Fruit fly (Drosophila melanogaster): Measurements from ENCODE around the gene CG9114.

CG9114 gene

dm6 chrX:15333066-15333874 lies at the start of gene CG9114, which contains the start of gene HDAC6:
TSS of gene CG9114 (minus strand) at chrX:15333154.
TSS of gene HDAC6 (plus strand) at chrX:15333310.
- TF ChIP-seq CG7045 (GFP tag; optimal IDR thresholded peaks at IDR 0.05) (peak; percentile 1), toe (GFP tag; optimal IDR thresholded peaks at IDR 0.05) (no peak), CG5204 (GFP tag; optimal IDR thresholded peaks at IDR 0.05) (no peak), pad (GFP tag; optimal IDR thresholded peaks at IDR 0.05) (peak; percentile 97), CG33017 (tag; optimal IDR thresholded peaks at IDR 0.05) (no peak), bab1 (GFP tag; optimal IDR thresholded peaks at IDR 0.05) (no peak), tj (GFP tag; optimal IDR thresholded peaks at IDR 0.05) (peak; percentile 37), CG12768 (GFP tag; optimal IDR thresholded peaks at IDR 0.05) (peak; percentile 47), CG7101 (tag; optimal IDR thresholded peaks at IDR 0.05) (peak; percentile 14), Hr96 (GFP tag; optimal IDR thresholded peaks at IDR 0.05) (no peak), ovo (GFP tag; optimal IDR thresholded peaks at IDR 0.05) (peak; percentile 76), Crg-1 (GFP tag; optimal IDR thresholded peaks at IDR 0.05) (no peak), cic (GFP tag; optimal IDR thresholded peaks at IDR 0.05) (peak; percentile 78), CG11617 (GFP tag; optimal IDR thresholded peaks at IDR 0.05) (peak; percentile 3), CG14711 (tag; optimal IDR thresholded peaks at IDR 0.05) (peak; percentile 20), Clk (GFP tag; optimal IDR thresholded peaks at IDR 0.05) (no peak), cnc (optimal IDR thresholded peaks at IDR 0.05) (no peak), Mnt (GFP tag; optimal IDR thresholded peaks at IDR 0.05) (peak; percentile 70), CG1620 (GFP tag; optimal IDR thresholded peaks at IDR 0.05) (no peak), kay (GFP tag; ENCODE audit: borderline replicate concordance) (no peak)

- no peak for TF ChIP-seq CG12768 (GFP tag; optimal IDR thresholded peaks at IDR 0.05)
- TF ChIP-seq CG1620 (GFP tag; optimal IDR thresholded peaks at IDR 0.05) = no peak
- no peak for TF ChIP-seq Clk (GFP tag; optimal IDR thresholded peaks at IDR 0.05)
- TF ChIP-seq CG14711 (tag; optimal IDR thresholded peaks at IDR 0.05) = no peak
- no peak for TF ChIP-seq cic (GFP tag; optimal IDR thresholded peaks at IDR 0.05)
- TF ChIP-seq Crg-1 (GFP tag; optimal IDR thresholded peaks at IDR 0.05) = no peak
- TF ChIP-seq tj (GFP tag; optimal IDR thresholded peaks at IDR 0.05) = no peak
- TF ChIP-seq bab1 (GFP tag; optimal IDR thresholded peaks at IDR 0.05) = no peak
- no peak for TF ChIP-seq CG33017 (tag; optimal IDR thresholded peaks at IDR 0.05)
- TF ChIP-seq CG11617 (GFP tag; optimal IDR thresholded peaks at IDR 0.05) = no peak
- TF ChIP-seq CG7101 (tag; optimal IDR thresholded peaks at IDR 0.05) = no peak
- TF ChIP-seq cnc (optimal IDR thresholded peaks at IDR 0.05) = no peak
- TF ChIP-seq Hr96 (GFP tag; optimal IDR thresholded peaks at IDR 0.05) = no peak
- no peak for TF ChIP-seq CG5204 (GFP tag; optimal IDR thresholded peaks at IDR 0.05)
- no peak for TF ChIP-seq toe (GFP tag; optimal IDR thresholded peaks at IDR 0.05)
- no peak for TF ChIP-seq CG7045 (GFP tag; optimal IDR thresholded peaks at IDR 0.05)
Observed at dm6 chrX:15380207-15380606, 47.3 kb upstream of the CG9114 start.

DNA sequence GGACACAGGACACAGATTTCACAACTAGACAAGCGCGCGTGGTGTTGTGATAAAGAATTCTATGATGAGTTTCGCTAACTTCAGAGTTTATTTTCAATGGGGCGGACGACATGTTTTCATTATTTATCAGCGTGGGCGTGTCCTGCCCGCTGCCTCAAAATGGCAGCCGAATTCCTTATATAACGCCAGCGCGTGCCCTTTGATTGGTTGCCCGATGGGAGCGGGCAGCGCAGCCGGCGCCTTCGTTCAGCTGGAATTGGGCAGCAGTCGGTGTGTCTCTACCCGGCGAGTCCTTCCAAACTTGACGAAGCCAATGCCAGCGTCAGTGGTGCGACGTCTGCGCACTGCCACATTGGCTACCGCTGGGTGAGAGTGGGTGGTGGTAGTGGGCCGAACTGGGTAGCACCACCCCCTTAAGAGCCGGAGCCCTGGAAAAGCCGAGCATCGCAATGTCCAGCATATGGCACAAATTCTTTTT lies 46.1 kb upstream of the CG9114 start, which contains the start of gene acj6:
Gene acj6 (minus strand): TSS at position 51 of the 478 bp plus-strand sequence.
- TF ChIP-seq CG14711 (tag; optimal IDR thresholded peaks at IDR 0.05) = no peak
- TF ChIP-seq tj (GFP tag; optimal IDR thresholded peaks at IDR 0.05) = no peak

- no peak for TF ChIP-seq Hr96 (GFP tag; optimal IDR thresholded peaks at IDR 0.05)
- no peak for TF ChIP-seq cic (GFP tag; optimal IDR thresholded peaks at IDR 0.05)
- TF ChIP-seq bab1 (GFP tag; optimal IDR thresholded peaks at IDR 0.05) = no peak
- TF ChIP-seq CG5204 (GFP tag; optimal IDR thresholded peaks at IDR 0.05) = no peak
- no peak for TF ChIP-seq kay (GFP tag; ENCODE audit: borderline replicate concordance)
- TF ChIP-seq pad (GFP tag; optimal IDR thresholded peaks at IDR 0.05) = no peak
- no peak for TF ChIP-seq tj (GFP tag; optimal IDR thresholded peaks at IDR 0.05)
- no peak for TF ChIP-seq toe (GFP tag; optimal IDR thresholded peaks at IDR 0.05)
- no peak for TF ChIP-seq Crg-1 (GFP tag; optimal IDR thresholded peaks at IDR 0.05)
Observed at dm6 chrX:15370103-15370502, 37.1 kb upstream of the CG9114 start.

DNA sequence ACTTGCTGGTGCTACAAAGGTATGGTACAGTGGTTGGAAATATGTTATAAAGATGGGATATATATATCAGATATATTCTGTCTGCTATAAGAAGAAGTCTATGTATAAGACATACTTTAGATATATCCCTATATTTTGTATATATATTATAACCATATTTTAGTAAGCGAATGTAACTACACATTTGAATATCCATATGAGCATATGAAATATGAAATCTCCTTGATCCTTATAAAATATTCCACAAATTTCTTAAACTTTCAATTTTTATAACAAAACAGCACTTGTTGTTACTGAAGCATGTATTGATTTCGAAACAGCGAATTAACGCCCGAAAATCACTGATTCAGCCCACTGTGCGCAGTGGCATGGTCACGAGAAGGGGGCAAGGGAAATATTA lies 31.5 kb upstream of the CG9114 start:
- TF ChIP-seq kay (GFP tag; ENCODE audit: borderline replicate concordance) (no peak), CG11617 (GFP tag; optimal IDR thresholded peaks at IDR 0.05) (no peak), cnc (optimal IDR thresholded peaks at IDR 0.05) (no peak), CG14711 (tag; optimal IDR thresholded peaks at IDR 0.05) (no peak), Mnt (GFP tag; optimal IDR thresholded peaks at IDR 0.05) (no peak), CG5204 (GFP tag; optimal IDR thresholded peaks at IDR 0.05) (no peak), Hr96 (GFP tag; optimal IDR thresholded peaks at IDR 0.05) (no peak), CG7101 (tag; optimal IDR thresholded peaks at IDR 0.05) (no peak), bab1 (GFP tag; optimal IDR thresholded peaks at IDR 0.05) (no peak), cic (GFP tag; optimal IDR thresholded peaks at IDR 0.05) (no peak), CG12768 (GFP tag; optimal IDR thresholded peaks at IDR 0.05) (no peak), CG1620 (GFP tag; optimal IDR thresholded peaks at IDR 0.05) (no peak), Clk (GFP tag; optimal IDR thresholded peaks at IDR 0.05) (no peak), CG7045 (GFP tag; optimal IDR thresholded peaks at IDR 0.05) (no peak), Crg-1 (GFP tag; optimal IDR thresholded peaks at IDR 0.05) (no peak), pad (GFP tag; optimal IDR thresholded peaks at IDR 0.05) (no peak), tj (GFP tag; optimal IDR thresholded peaks at IDR 0.05) (no peak), ovo (GFP tag; optimal IDR thresholded peaks at IDR 0.05) (no peak), CG33017 (tag; optimal IDR thresholded peaks at IDR 0.05) (no peak)

dm6 chrX:15363649-15364048 lies 30.7 kb upstream of the CG9114 start:
- TF ChIP-seq Crg-1 (GFP tag; optimal IDR thresholded peaks at IDR 0.05) (no peak), cic (GFP tag; optimal IDR thresholded peaks at IDR 0.05) (no peak), CG33017 (tag; optimal IDR thresholded peaks at IDR 0.05) (no peak), CG7045 (GFP tag; optimal IDR thresholded peaks at IDR 0.05) (no peak), Clk (GFP tag; optimal IDR thresholded peaks at IDR 0.05) (no peak), kay (GFP tag; ENCODE audit: borderline replicate concordance) (no peak), Hr96 (GFP tag; optimal IDR thresholded peaks at IDR 0.05) (no peak)
